Worm (Caenorhabditis elegans): Measurements from ENCODE around the gene F35G12.5.

- TF ChIP-seq T22C8.4 (GFP tag; IDR thresholded peaks at IDR 0.05) (no peak), tab-1 (GFP tag; IDR thresholded peaks at IDR 0.05) (no peak)
These were observed 28.6 kb upstream of the F35G12.5 start for ce11 chrIII:4555345-4555744.
